Worm (Caenorhabditis elegans): Measurements from ENCODE around the gene nhr-53.
"Not testable (repeated sequence)": the region's sequence is repeated elsewhere in the genome, so short reads cannot be mapped to it uniquely, and the experiment has no call there.

nhr-53 gene

DNA sequence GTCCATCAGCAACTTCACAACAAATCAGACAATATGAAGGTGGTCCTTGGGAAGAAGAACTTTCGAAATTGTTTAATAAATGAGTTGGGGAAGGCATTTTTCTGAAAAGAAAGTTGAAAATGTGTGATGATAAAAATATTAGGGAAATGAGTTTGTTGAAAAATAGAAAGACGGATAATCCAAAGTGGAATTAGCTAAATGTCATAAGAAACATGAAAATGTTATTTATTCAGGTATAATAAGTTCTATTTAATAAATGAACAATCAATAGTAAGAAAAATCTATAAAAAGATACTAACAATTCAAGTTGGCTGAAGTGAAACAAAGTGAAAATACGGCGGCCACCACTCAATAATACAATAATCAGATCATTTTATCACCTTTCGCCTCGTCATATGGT is at the start of gene nhr-53:
Gene nhr-53, minus strand, starts transcription at position 101 of the 400 bp plus-strand sequence.
- TF ChIP-seq elt-1 (tag; optimal IDR thresholded peaks at IDR 0.05) (no peak), ceh-28 (tag; optimal IDR thresholded peaks at IDR 0.05) (no peak), ztf-4 (tag; optimal IDR thresholded peaks at IDR 0.05) (no peak), ZK546.5 (tag; optimal IDR thresholded peaks at IDR 0.05) (no peak), nhr-28 (tag; optimal IDR thresholded peaks at IDR 0.05) (no peak), snpc-4 (tag; optimal IDR thresholded peaks at IDR 0.05) (no peak), hmg-11 (tag; optimal IDR thresholded peaks at IDR 0.05) (no peak), lin-39 (tag; optimal IDR thresholded peaks at IDR 0.05) (no peak), nhr-23 (tag; optimal IDR thresholded peaks at IDR 0.05) (no peak), nhr-25 (tag; optimal IDR thresholded peaks at IDR 0.05) (no peak), mml-1 (tag; optimal IDR thresholded peaks at IDR 0.05) (no peak), fos-1 (tag; optimal IDR thresholded peaks at IDR 0.05) (no peak), jun-1 (tag; optimal IDR thresholded peaks at IDR 0.05) (no peak)

DNA sequence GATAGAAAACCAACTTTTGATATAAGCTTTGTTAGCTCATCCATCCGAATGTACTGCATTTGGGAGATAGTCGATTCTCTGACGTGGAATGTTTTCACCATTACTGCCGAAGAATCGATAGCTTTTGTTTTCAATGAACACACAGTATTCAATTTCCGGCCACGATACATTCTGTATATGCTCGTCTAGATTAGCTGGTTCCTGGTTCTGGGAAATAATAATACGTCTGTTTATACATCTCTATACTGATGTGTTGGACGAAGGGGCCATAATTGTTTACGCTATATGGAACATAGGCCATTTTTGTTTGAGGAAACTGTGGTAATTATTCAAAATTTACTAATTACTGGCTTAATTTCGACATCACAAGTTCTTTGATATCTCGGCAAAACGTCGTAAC is 48.0 kb upstream of the nhr-53 start, which contains the start of gene str-6:
Gene str-6, minus strand, starts transcription at position 101 of the 400 bp plus-strand sequence.
- TF ChIP-seq ceh-9 (tag; optimal IDR thresholded peaks at IDR 0.05) = no peak
- no peak for TF ChIP-seq mdl-1 (tag; optimal IDR thresholded peaks at IDR 0.05)
- no peak for TF ChIP-seq hmg-11 (tag; optimal IDR thresholded peaks at IDR 0.05)
- TF ChIP-seq fos-1 (tag; optimal IDR thresholded peaks at IDR 0.05) = no peak
- no peak for TF ChIP-seq R02D3.7 (tag; optimal IDR thresholded peaks at IDR 0.05)
- TF ChIP-seq ceh-28 (tag; optimal IDR thresholded peaks at IDR 0.05) = no peak
- no peak for TF ChIP-seq eor-1 (tag; optimal IDR thresholded peaks at IDR 0.05)
- TF ChIP-seq nhr-28 (tag; optimal IDR thresholded peaks at IDR 0.05) = no peak
- no peak for TF ChIP-seq nhr-67 (tag; optimal IDR thresholded peaks at IDR 0.05)
- TF ChIP-seq ztf-11 (tag; optimal IDR thresholded peaks at IDR 0.05) = no peak
- no peak for TF ChIP-seq elt-1 (tag; optimal IDR thresholded peaks at IDR 0.05)
- TF ChIP-seq nhr-23 (tag; optimal IDR thresholded peaks at IDR 0.05) = no peak
- no peak for TF ChIP-seq lsy-12 (tag; optimal IDR thresholded peaks at IDR 0.05)
- TF ChIP-seq nhr-43 (tag; optimal IDR thresholded peaks at IDR 0.05; ENCODE audit: poor library complexity, severe bottlenecking) = no peak

DNA sequence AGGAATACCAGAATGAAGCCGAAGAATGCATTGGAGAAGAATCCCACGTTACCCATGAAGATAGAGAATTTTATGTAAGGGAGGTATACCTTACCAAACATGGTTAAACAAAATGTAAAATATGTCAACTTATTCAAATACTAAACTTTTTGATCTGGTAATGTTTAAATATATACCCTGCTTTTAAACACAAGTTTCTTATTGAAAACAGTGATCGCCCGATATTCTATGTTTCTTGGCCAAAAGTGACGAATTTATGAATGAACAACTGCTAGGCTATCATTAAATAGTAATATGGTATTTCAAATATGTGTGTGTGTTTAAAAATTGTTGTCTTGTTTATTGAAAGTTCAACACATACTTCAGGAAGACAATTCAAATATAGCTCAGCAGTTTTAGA is 46.2 kb upstream of the nhr-53 start, which contains the start of gene T23D5.8:
Gene T23D5.8, minus strand, starts transcription at position 101 of the 400 bp plus-strand sequence.
- TF ChIP-seq mml-1, pha-4, pqm-1 (tag; optimal IDR thresholded peaks at IDR 0.05): not testable (repeated sequence)

DNA sequence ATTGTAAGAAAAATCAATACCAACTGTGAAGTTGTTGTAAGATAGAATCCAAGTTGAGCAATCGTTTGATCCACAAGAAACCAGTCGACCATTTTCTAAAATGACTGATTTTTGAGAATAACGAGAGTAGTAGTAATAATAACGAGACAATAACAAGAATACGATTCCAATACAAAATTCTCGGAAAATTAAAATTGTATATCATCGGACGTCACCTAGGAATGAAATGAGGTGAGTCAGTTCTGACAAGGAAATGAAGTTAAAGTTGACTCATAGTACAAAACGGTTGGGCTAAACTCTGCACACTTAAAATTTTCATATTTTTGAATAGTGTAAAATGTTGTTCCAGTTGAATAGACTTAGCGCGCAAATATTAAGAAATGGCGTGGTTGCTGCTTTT is 42.2 kb upstream of the nhr-53 start, which contains the start of gene str-19:
Gene str-19, minus strand, starts transcription at position 101 of the 400 bp plus-strand sequence.
- TF ChIP-seq pha-4, eor-1, egl-27 (tag; optimal IDR thresholded peaks at IDR 0.05): not testable (repeated sequence)

DNA sequence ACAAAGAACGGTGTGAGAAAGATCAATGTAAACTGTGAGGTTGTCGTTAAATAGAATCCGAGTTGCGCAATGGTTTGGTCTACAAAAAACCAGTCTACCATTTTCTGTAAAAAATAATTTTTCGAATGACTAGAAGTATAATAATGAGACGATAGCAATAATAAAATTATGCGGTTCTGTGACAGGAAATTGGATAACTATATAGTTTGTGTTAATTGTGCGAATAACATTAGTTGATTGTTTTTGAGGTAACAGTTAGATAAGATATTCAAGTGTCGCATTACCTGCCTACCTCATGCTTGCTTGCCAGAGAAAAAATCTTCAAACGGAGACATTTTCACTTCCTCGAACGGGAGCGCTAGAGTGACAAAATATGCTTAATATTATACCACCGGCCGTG is 39.7 kb upstream of the nhr-53 start, which contains the start of gene str-18:
Gene str-18, minus strand, starts transcription at position 101 of the 400 bp plus-strand sequence.
- TF ChIP-seq eor-1 (tag; optimal IDR thresholded peaks at IDR 0.05) (no peak), lin-39 (tag; optimal IDR thresholded peaks at IDR 0.05) (no peak), ztf-4 (tag; optimal IDR thresholded peaks at IDR 0.05) (no peak), unc-62 (GFP tag; optimal IDR thresholded peaks at IDR 0.05) (no peak), skn-1 (tag; optimal IDR thresholded peaks at IDR 0.05) (no peak), pqm-1 (tag; optimal IDR thresholded peaks at IDR 0.05) (no peak), mdl-1 (tag; optimal IDR thresholded peaks at IDR 0.05) (no peak)

DNA sequence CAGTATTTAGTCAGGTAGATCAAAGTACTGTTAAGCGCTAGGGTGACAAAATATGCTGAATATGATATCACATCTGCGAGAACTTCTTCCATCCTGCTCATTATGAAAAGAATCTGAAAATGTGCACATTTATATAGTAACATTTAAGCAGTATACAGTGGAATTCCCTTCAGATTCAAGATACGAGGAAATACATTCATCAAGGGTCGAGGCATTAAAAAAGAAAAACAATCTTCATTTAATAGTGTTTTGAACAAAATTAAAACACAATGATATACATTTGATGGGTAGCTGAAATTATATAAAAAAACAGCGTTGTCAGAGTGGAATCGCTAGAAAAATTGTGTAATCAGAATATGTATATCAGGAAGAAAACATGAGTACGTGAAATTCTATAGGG is 33.6 kb upstream of the nhr-53 start, which contains the start of gene str-27:
Gene str-27, minus strand, starts transcription at position 101 of the 400 bp plus-strand sequence.
- TF ChIP-seq pqm-1 (tag; optimal IDR thresholded peaks at IDR 0.05) = no peak
- TF ChIP-seq ceh-16 (tag; optimal IDR thresholded peaks at IDR 0.05) = no peak
- TF ChIP-seq hmg-11 (tag; optimal IDR thresholded peaks at IDR 0.05) = no peak
- no peak for TF ChIP-seq ztf-4 (tag; optimal IDR thresholded peaks at IDR 0.05)
- no peak for TF ChIP-seq lin-39 (tag; optimal IDR thresholded peaks at IDR 0.05)
- no peak for TF ChIP-seq pha-4 (tag; optimal IDR thresholded peaks at IDR 0.05)
- TF ChIP-seq lin-15B (tag; optimal IDR thresholded peaks at IDR 0.05) = no peak
- TF ChIP-seq mml-1 (tag; optimal IDR thresholded peaks at IDR 0.05) = no peak
- TF ChIP-seq ZK546.5 (tag; optimal IDR thresholded peaks at IDR 0.05) = no peak
- TF ChIP-seq daf-12 (tag; optimal IDR thresholded peaks at IDR 0.05) = no peak
- TF ChIP-seq elt-1 (tag; optimal IDR thresholded peaks at IDR 0.05) = no peak
- TF ChIP-seq eor-1 (tag; optimal IDR thresholded peaks at IDR 0.05) = no peak
- no peak for TF ChIP-seq nhr-12 (tag; optimal IDR thresholded peaks at IDR 0.05)
- TF ChIP-seq sea-2 (GFP tag; optimal IDR thresholded peaks at IDR 0.05) = no peak
- no peak for TF ChIP-seq ceh-82 (tag; optimal IDR thresholded peaks at IDR 0.05)

All from whole organism, L3 larva.